Worm (Caenorhabditis elegans): ENCODE results near the gene lrr-1.

Gene lrr-1

DNA sequence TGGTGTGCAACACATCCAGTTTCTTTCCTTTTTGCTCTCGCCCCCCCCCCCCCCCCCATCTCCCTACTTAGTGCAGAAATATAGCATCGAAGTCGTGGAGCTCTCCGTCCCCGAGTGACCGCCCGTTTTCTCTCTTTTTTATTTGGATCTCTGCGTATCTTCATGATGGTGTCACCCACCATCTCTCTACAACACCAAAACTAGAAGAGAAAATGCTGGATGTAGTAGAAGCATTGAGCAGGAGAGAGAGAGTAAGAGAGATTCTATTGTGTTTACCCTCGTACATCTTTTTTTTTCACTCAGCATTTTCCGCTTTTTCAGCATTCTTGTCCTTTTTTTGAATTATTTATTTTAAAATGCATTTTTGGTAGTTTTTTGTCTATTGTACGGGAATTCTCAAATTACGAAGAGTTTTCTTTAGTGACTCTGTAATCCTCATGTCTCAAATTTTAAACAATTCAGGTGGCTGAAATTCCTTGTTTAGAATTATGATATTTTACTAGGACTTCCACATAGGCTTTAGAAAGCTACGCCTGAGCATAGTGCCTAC, 6.2 kb upstream of the lrr-1 start:
- TF ChIP-seq ceh-20 (GFP tag; IDR thresholded peaks at IDR 0.05) (no peak), lsy-2 (tag; optimal IDR thresholded peaks at IDR 0.05) (peak in 1 of 2 experiments; percentile 38), madf-9 (GFP tag; conservative IDR thresholded peaks at IDR 0.05) (no peak), daf-19 (GFP tag; conservative IDR thresholded peaks at IDR 0.05) (no peak), daf-8 (GFP tag; IDR thresholded peaks at IDR 0.05) (no peak), F26F4.8 (GFP tag; conservative IDR thresholded peaks at IDR 0.05) (no peak), nhr-6 (tag; optimal IDR thresholded peaks at IDR 0.05) (no peak), cey-2 (tag; optimal IDR thresholded peaks at IDR 0.05; ENCODE audit: borderline replicate concordance, insufficient read depth) (no peak), duxl-1 (tag; optimal IDR thresholded peaks at IDR 0.05; ENCODE audit: poor library complexity) (no peak), dmd-9 (GFP tag; IDR thresholded peaks at IDR 0.05) (no peak), fos-1 (tag; optimal IDR thresholded peaks at IDR 0.05) (no peak), hmg-1.1 (GFP tag; IDR thresholded peaks at IDR 0.05) (no peak), unc-62 (GFP tag; optimal IDR thresholded peaks at IDR 0.05 in 1 of 2) (peak in 1 of 2 experiments; percentile 85), unc-62 (tag; optimal IDR thresholded peaks at IDR 0.05) (no peak), daf-12 (tag; optimal IDR thresholded peaks at IDR 0.05) (no peak), fkh-10 (GFP tag; optimal IDR thresholded peaks at IDR 0.05) (peak; percentile 9), zag-1 (tag; optimal IDR thresholded peaks at IDR 0.05) (no peak)

DNA sequence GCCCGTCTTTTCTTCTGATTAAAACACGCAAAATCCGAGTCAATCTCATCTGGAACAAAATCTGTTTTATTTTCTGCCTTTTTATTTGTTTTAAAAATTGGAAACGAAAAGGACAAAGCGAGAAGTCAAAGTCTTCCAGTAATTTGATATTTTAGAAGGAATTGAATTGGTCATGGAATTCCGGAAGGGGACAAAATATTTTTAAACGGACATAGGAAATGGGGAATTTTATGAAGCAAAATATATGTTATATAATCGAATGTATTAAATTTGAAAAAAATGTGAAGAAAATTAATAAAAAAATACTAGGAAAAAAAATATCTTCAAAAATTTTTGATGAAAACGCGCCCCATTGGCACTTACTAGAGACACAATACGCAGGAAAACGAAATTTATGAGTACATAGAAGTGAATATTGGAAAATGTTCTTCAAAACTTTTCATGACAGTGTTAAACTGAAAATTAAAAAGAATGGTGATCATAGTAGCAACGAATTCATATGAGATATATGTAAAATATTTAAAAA, 4.5 kb upstream of the lrr-1 start, which contains the start of gene F33G12.7:
F33G12.7 (minus strand) TSS at position 51 of the 526 bp plus-strand sequence.
- TF ChIP-seq lsy-2 (tag; optimal IDR thresholded peaks at IDR 0.05) (peak in 1 of 2 experiments; percentile 33), ceh-44 (GFP tag; IDR thresholded peaks at IDR 0.05) (no peak), lin-38 (GFP tag; IDR thresholded peaks at IDR 0.05) (peak; percentile 31; the same call in 1 of the 2 replicates)

DNA sequence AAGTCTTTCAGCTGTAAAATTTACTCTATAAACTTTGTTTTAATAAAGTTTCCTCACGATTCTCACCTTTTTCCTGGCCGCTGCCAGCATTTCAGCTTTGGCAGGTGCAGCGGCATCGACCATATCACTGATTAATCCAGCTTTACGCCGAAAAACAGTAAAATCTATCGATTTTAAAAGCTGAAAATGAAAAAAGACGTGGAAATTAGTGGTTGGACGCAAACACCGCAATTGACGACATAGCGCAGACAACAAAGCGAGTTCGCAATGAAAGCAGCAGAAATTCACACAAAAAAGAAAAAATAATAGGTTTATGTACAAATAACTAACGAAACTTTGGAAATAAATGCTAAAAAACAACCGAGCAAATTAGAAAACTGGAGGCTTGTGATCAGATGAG, 3.7 kb upstream of the lrr-1 start, which contains the start of gene golg-2:
golg-2 (minus strand) TSS at position 180 of the 400 bp plus-strand sequence.
- TF ChIP-seq vab-7 (GFP tag; IDR thresholded peaks at IDR 0.05) (no peak), saeg-2 (GFP tag; IDR thresholded peaks at IDR 0.05) (no peak), zag-1 (tag; optimal IDR thresholded peaks at IDR 0.05) (no peak), fkh-10 (GFP tag; optimal IDR thresholded peaks at IDR 0.05) (no peak), nhr-11 (tag; optimal IDR thresholded peaks at IDR 0.05) (no peak), lsy-2 (tag; optimal IDR thresholded peaks at IDR 0.05) (peak in 1 of 2 experiments; percentile 40), lin-13 (GFP tag; optimal IDR thresholded peaks at IDR 0.05) (no peak), snpc-1.2 (GFP tag; IDR thresholded peaks at IDR 0.05) (0 out of 2 replicates have a peak, but pooled peaks have one; percentile 3), dpl-1 (GFP tag; optimal IDR thresholded peaks at IDR 0.05) (peak; percentile 21), lir-3 (tag; optimal IDR thresholded peaks at IDR 0.05) (no peak), dmd-6 (GFP tag; IDR thresholded peaks at IDR 0.05) (no peak), attf-4 (tag; optimal IDR thresholded peaks at IDR 0.05) (no peak), R02D3.7 (tag; optimal IDR thresholded peaks at IDR 0.05) (no peak), mxl-2 (GFP tag; conservative IDR thresholded peaks at IDR 0.05) (no peak), lin-38 (GFP tag; IDR thresholded peaks at IDR 0.05) (peak; percentile 33), nhr-111 (GFP tag; optimal IDR thresholded peaks at IDR 0.05) (no peak), daf-12 (tag; optimal IDR thresholded peaks at IDR 0.05) (no peak), nhr-41 (GFP tag; IDR thresholded peaks at IDR 0.05) (no peak)

DNA sequence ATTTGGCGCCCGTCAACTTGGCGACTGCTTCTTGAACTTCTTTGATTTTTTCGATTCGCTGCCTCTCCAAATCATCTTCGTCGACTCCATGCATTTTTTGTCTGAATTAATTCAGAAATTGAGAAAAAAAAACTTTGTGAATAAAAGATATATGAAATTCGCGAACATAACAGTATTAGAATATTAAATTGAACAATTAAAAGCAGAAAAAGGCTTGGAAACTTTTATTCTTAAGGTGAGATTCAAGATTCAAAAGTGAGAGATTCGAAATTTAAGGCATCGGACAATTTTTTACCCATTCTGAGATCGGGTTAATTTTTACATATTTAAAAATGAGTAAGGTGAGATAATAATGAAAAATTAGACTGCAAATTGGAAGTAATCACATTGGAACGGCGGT, 2.3 kb downstream of the lrr-1 start, which contains the start of gene F33G12.3:
F33G12.3 (minus strand) TSS at position 101 of the 400 bp plus-strand sequence.
- no peak for TF ChIP-seq mxl-2 (GFP tag; conservative IDR thresholded peaks at IDR 0.05)
- no peak for TF ChIP-seq lsy-2 (tag; optimal IDR thresholded peaks at IDR 0.05)
- no peak for TF ChIP-seq mxl-3 (GFP tag; optimal IDR thresholded peaks at IDR 0.05)
- TF ChIP-seq nhr-10 (tag; optimal IDR thresholded peaks at IDR 0.05), result no peak
- no peak for TF ChIP-seq dpl-1 (GFP tag; optimal IDR thresholded peaks at IDR 0.05)
- TF ChIP-seq unc-130 (GFP tag; optimal IDR thresholded peaks at IDR 0.05), result no peak
- TF ChIP-seq pha-4 (GFP tag; IDR thresholded peaks at IDR 0.05), result no peak
- no peak for TF ChIP-seq pha-4 (tag; optimal IDR thresholded peaks at IDR 0.05)
- TF ChIP-seq nhr-77 (tag; optimal IDR thresholded peaks at IDR 0.05), result no peak
- TF ChIP-seq Y75B8A.6 (GFP tag; IDR thresholded peaks at IDR 0.05), result no peak
- TF ChIP-seq aha-1 (tag), result no peak
- no peak for TF ChIP-seq ceh-28 (tag; optimal IDR thresholded peaks at IDR 0.05)
- TF ChIP-seq jun-1 (tag; optimal IDR thresholded peaks at IDR 0.05), result no peak
- TF ChIP-seq ama-1 (optimal IDR thresholded peaks at IDR 0.05), result no peak
- no peak for TF ChIP-seq mep-1 (tag; optimal IDR thresholded peaks at IDR 0.05)
- TF ChIP-seq lin-1 (GFP tag; IDR thresholded peaks at IDR 0.05), result no peak
- no peak for TF ChIP-seq dmd-8 (GFP tag; IDR thresholded peaks at IDR 0.05)
- no peak for TF ChIP-seq madf-9 (GFP tag; conservative IDR thresholded peaks at IDR 0.05)
